Worm (Caenorhabditis elegans) whole organism, L4 larva: ENCODE results near the gene K12G11.6.

Source experiments
- Y48G9A.11 ChIP-seq: fragments of 200-800 bp; sonication (Bioruptor generic); IDR thresholded peaks from 2 replicates; pipeline ENCODE4 v1.3.6; 2022; ENCODE audit warnings: missing genetic modification reagents, missing genetic modification characterization, missing compliant biosample characterization
- aly-2 ChIP-seq: sonication (generic microtip); optimal IDR thresholded peaks from 2 replicates; lab custom pipeline; 2018; ENCODE audit warnings: missing biosample characterization, missing genetic modification characterization
- ceh-82 ChIP-seq: sonication (generic microtip); optimal IDR thresholded peaks from 2 replicates; lab custom pipeline; 2017; ENCODE audit warnings: missing biosample characterization, missing genetic modification characterization
- daf-12 ChIP-seq: fragments of 150-350 bp; optimal IDR thresholded peaks from 2 replicates; lab custom pipeline; 2014; ENCODE audit warnings: missing biosample characterization, missing genetic modification reagents, missing genetic modification characterization
- dmd-6 ChIP-seq: fragments of 200-800 bp; sonication (Bioruptor generic); IDR thresholded peaks from 2 replicates; pipeline ENCODE4 v1.3.6; 2022; ENCODE audit warnings: missing genetic modification reagents, missing genetic modification characterization, missing compliant biosample characterization
- lin-1 ChIP-seq: fragments of 200-800 bp; sonication (Bioruptor generic); IDR thresholded peaks from 2 replicates; pipeline ENCODE4 v1.3.6; 2022; ENCODE audit warnings: missing genetic modification reagents, missing genetic modification characterization, missing compliant biosample characterization
- mep-1 ChIP-seq: fragments of 150-350 bp; sonication (generic microtip); optimal IDR thresholded peaks from 3 replicates; lab custom pipeline; 2014; ENCODE audit warnings: missing biosample characterization, missing genetic modification characterization
- nhr-28 ChIP-seq: fragments of 150-350 bp; optimal IDR thresholded peaks from 2 replicates; lab custom pipeline; 2014; ENCODE audit warnings: missing biosample characterization, missing genetic modification characterization
- nhr-76 ChIP-seq: fragments of 150-350 bp; optimal IDR thresholded peaks from 2 replicates; lab custom pipeline; 2014; ENCODE audit warnings: missing biosample characterization, missing genetic modification characterization
- unc-62 ChIP-seq, 3 experiments: fragments of 150-350 bp in 1 of 3; sonication (generic microtip); optimal IDR thresholded peaks in 2 of 3; peaks in 1 of 3; 1 replicate in 1 of 3; 2 replicates in 2 of 3; lab custom pipeline; 2014 to 2017; ENCODE audit warnings: missing biosample characterization in 3 of 3, missing genetic modification characterization in 3 of 3, missing genetic modification reagents in 3 of 3, missing genotype in 1 of 3
- zag-1 ChIP-seq: fragments of 150-350 bp; optimal IDR thresholded peaks from 2 replicates; lab custom pipeline; 2014; ENCODE audit warnings: missing biosample characterization, missing genetic modification characterization
- zip-11 ChIP-seq: fragments of 200-800 bp; sonication (Bioruptor generic); IDR thresholded peaks from 2 replicates; pipeline ENCODE4 v1.3.6; 2022; ENCODE audit warnings: missing genetic modification characterization, missing compliant biosample characterization
- ztf-11 ChIP-seq: fragments of 150-350 bp; optimal IDR thresholded peaks from 2 replicates; lab custom pipeline; 2014; ENCODE audit warnings: missing biosample characterization, missing genetic modification characterization
- ztf-7 ChIP-seq: fragments of 150-350 bp; optimal IDR thresholded peaks from 2 replicates; lab custom pipeline; 2014; ENCODE audit warnings: missing biosample characterization, missing genetic modification characterization

ce11 chrV:11937710-11938109 lies 43.6 kb downstream of the K12G11.6 start, which contains the start of gene gpla-1:
- TF ChIP-seq ztf-11 (tag; lab: Kevin White, UChicago) (no peak), dmd-6 (no peak), mep-1 (tag; lab: Kevin White, UChicago) (no peak), nhr-28 (tag; lab: Kevin White, UChicago) (no peak), nhr-76 (tag; lab: Kevin White, UChicago) (no peak), lin-1 (GFP tag; lab: Robert Waterston, UW) (no peak), unc-62 (GFP tag; optimal IDR thresholded peaks at IDR 0.05 in 1 of 2; lab: Kevin White, UChicago) (no peak), unc-62 (tag; optimal IDR thresholded peaks at IDR 0.05; lab: Kevin White, UChicago) (no peak), ceh-82 (tag; lab: Kevin White, UChicago) (no peak), ztf-7 (tag; lab: Kevin White, UChicago) (no peak), zag-1 (tag; lab: Kevin White, UChicago) (no peak), zip-11 (GFP tag; lab: Robert Waterston, UW) (no peak), daf-12 (tag; lab: Kevin White, UChicago) (no peak), aly-2 (tag; lab: Kevin White, UChicago) (no peak), Y48G9A.11 (GFP tag; lab: Robert Waterston, UW) (no peak)
